Worm (Caenorhabditis elegans) whole organism, L1 larva: Measurements from ENCODE around the gene sli-1.

Experiments
- C04F5.9 ChIP-seq: sonication (generic microtip); optimal IDR thresholded peaks from 2 replicates; lab custom pipeline; 2016; ENCODE audit warnings: missing genetic modification characterization, missing compliant biosample characterization
- C34B4.2 ChIP-seq: sonication (generic microtip); optimal IDR thresholded peaks from 2 replicates; lab custom pipeline; 2017; ENCODE audit warnings: mild to moderate bottlenecking, missing genetic modification characterization, missing compliant biosample characterization
- aha-1 ChIP-seq: fragments of 150-350 bp; optimal IDR thresholded peaks from 2 replicates; lab custom pipeline; 2014; ENCODE audit warnings: missing biosample characterization, missing genetic modification characterization
- alr-1 ChIP-seq: fragments of 200-800 bp; sonication (Bioruptor generic); optimal IDR thresholded peaks from 2 replicates; lab custom pipeline; 2018; ENCODE audit warnings: borderline replicate concordance, mild to moderate bottlenecking, missing genetic modification characterization, missing compliant biosample characterization
- ceh-63 ChIP-seq: fragments of 200-800 bp; sonication (Bioruptor generic); optimal IDR thresholded peaks from 2 replicates; lab custom pipeline; 2018; ENCODE audit warnings: mild to moderate bottlenecking, missing genetic modification characterization, missing compliant biosample characterization
- ceh-88 ChIP-seq: fragments of 200-800 bp; sonication (Bioruptor generic); IDR thresholded peaks from 2 replicates; pipeline ENCODE4 v1.3.6; 2022; ENCODE audit warnings: missing genetic modification characterization, missing compliant biosample characterization
- dpl-1 ChIP-seq, 3 experiments: fragments of 150-350 bp in 2 of 3; sonication (generic microtip) in 1 of 3; optimal IDR thresholded peaks; 2 replicates each; lab custom pipeline; 2014 to 2017; ENCODE audit warnings: missing biosample characterization in 3 of 3, missing genetic modification characterization in 3 of 3, missing genetic modification reagents in 3 of 3
- elt-2 ChIP-seq: sonication (generic microtip); optimal IDR thresholded peaks from 2 replicates; lab custom pipeline; 2016; ENCODE audit warnings: missing genetic modification characterization, mild to moderate bottlenecking, inconsistent platforms, missing compliant biosample characterization, missing genetic modification reagents
- elt-3 ChIP-seq, 6 experiments: fragments of 150-350 bp in 1 of 6; sonication (generic microtip); optimal IDR thresholded peaks; 2 replicates each; lab custom pipeline; 2017 to 2018; ENCODE audit warnings: missing biosample characterization in 6 of 6, missing genetic modification characterization in 6 of 6, inconsistent platforms in 1 of 6
- fkh-8 ChIP-seq: sonication (generic microtip); optimal IDR thresholded peaks from 2 replicates; lab custom pipeline; 2016; ENCODE audit warnings: mild to moderate bottlenecking, missing genetic modification characterization, missing compliant biosample characterization
- fos-1 ChIP-seq: fragments of 150-350 bp; optimal IDR thresholded peaks from 2 replicates; lab custom pipeline; 2014; ENCODE audit warnings: missing biosample characterization, missing genetic modification characterization
- hpl-2 ChIP-seq: fragments of 150-350 bp; optimal IDR thresholded peaks from 2 replicates; lab custom pipeline; 2014; ENCODE audit warnings: missing biosample characterization, missing genetic modification reagents, missing genetic modification characterization
- isw-1 ChIP-seq: fragments of 200-800 bp; sonication (Bioruptor generic); IDR thresholded peaks from 2 replicates; pipeline ENCODE4 v1.3.6; 2022; ENCODE audit warnings: missing genetic modification characterization, missing compliant biosample characterization
- jun-1 ChIP-seq: fragments of 150-350 bp; optimal IDR thresholded peaks from 2 replicates; lab custom pipeline; 2014; ENCODE audit warnings: missing biosample characterization, missing genetic modification reagents, missing genetic modification characterization
- lin-14 ChIP-seq: fragments of 200-800 bp; sonication (Bioruptor generic); optimal IDR thresholded peaks from 2 replicates; lab custom pipeline; 2018; ENCODE audit warnings: mild to moderate bottlenecking, missing genetic modification characterization, moderate library complexity, missing compliant biosample characterization
- lin-15B ChIP-seq: fragments of 150-350 bp; sonication (generic microtip); optimal IDR thresholded peaks from 3 replicates; lab custom pipeline; 2014; ENCODE audit warnings: missing biosample characterization, missing genetic modification characterization
- lin-39 ChIP-seq: fragments of 150-350 bp; optimal IDR thresholded peaks from 2 replicates; lab custom pipeline; 2014; ENCODE audit warnings: missing biosample characterization, missing genetic modification reagents, missing genetic modification characterization
- lsy-2 ChIP-seq, 2 experiments: fragments of 150-350 bp; optimal IDR thresholded peaks; 2 replicates each; lab custom pipeline; 2014; ENCODE audit warnings: missing biosample characterization in 2 of 2, missing genetic modification characterization in 2 of 2
- mep-1 ChIP-seq: fragments of 150-350 bp; optimal IDR thresholded peaks from 2 replicates; lab custom pipeline; 2014; ENCODE audit warnings: missing biosample characterization, missing genetic modification characterization
- nhr-12 ChIP-seq: sonication (generic microtip); optimal IDR thresholded peaks from 2 replicates; lab custom pipeline; 2017; ENCODE audit warnings: missing biosample characterization, missing genetic modification characterization
- nhr-19 ChIP-seq: fragments of 200-800 bp; sonication (Bioruptor generic); conservative IDR thresholded peaks from 2 replicates; pipeline ENCODE4 v1.3.6; 2022; ENCODE audit warnings: missing genetic modification characterization, missing compliant biosample characterization
- nhr-71 ChIP-seq: sonication (generic microtip); optimal IDR thresholded peaks from 2 replicates; lab custom pipeline; 2016; ENCODE audit warnings: mild to moderate bottlenecking, missing genetic modification characterization, moderate library complexity, missing compliant biosample characterization
- nhr-76 ChIP-seq: sonication (generic microtip); optimal IDR thresholded peaks from 2 replicates; lab custom pipeline; 2017; ENCODE audit warnings: missing biosample characterization, missing genetic modification characterization
- nhr-77 ChIP-seq: fragments of 150-350 bp; optimal IDR thresholded peaks from 2 replicates; lab custom pipeline; 2014; ENCODE audit warnings: missing biosample characterization, missing genetic modification characterization
- nhr-84 ChIP-seq: sonication (generic microtip); optimal IDR thresholded peaks from 2 replicates; lab custom pipeline; 2017; ENCODE audit warnings: missing biosample characterization, missing genetic modification characterization
- rnt-1 ChIP-seq: sonication (generic microtip); optimal IDR thresholded peaks from 2 replicates; lab custom pipeline; 2016; ENCODE audit warnings: mild to moderate bottlenecking, missing genetic modification characterization, moderate library complexity, missing compliant biosample characterization
- skn-1 ChIP-seq: fragments of 150-350 bp; optimal IDR thresholded peaks from 2 replicates; lab custom pipeline; 2014; ENCODE audit warnings: missing biosample characterization, missing genetic modification characterization
- snu-23 ChIP-seq: sonication (generic microtip); optimal IDR thresholded peaks from 2 replicates; lab custom pipeline; 2016; ENCODE audit warnings: missing genetic modification characterization, missing compliant biosample characterization
- sox-4 ChIP-seq: sonication (generic microtip); optimal IDR thresholded peaks from 2 replicates; lab custom pipeline; 2016; ENCODE audit warnings: missing genetic modification characterization, missing compliant biosample characterization
- sup-37 ChIP-seq: fragments of 200-800 bp; sonication (Bioruptor generic); optimal IDR thresholded peaks from 2 replicates; lab custom pipeline; 2018; ENCODE audit warnings: mild to moderate bottlenecking, missing genetic modification characterization, missing compliant biosample characterization
- unc-130 ChIP-seq: fragments of 150-350 bp; optimal IDR thresholded peaks from 2 replicates; lab custom pipeline; 2017; ENCODE audit warnings: missing biosample characterization, missing genetic modification characterization, inconsistent platforms
- unc-30 ChIP-seq: sonication (generic microtip); optimal IDR thresholded peaks from 2 replicates; lab custom pipeline; 2017; ENCODE audit warnings: missing biosample characterization, missing genetic modification characterization
- unc-86 ChIP-seq: sonication (generic microtip); optimal IDR thresholded peaks from 2 replicates; lab custom pipeline; 2016; ENCODE audit warnings: missing genetic modification characterization, missing compliant biosample characterization
- unc-98 ChIP-seq: fragments of 200-800 bp; sonication (Bioruptor generic); IDR thresholded peaks from 2 replicates; pipeline ENCODE4 v1.3.6; 2022; ENCODE audit warnings: missing genetic modification characterization, missing compliant biosample characterization
- vab-15 ChIP-seq: sonication (generic microtip); optimal IDR thresholded peaks from 2 replicates; lab custom pipeline; 2017; ENCODE audit warnings: missing genotype, mild to moderate bottlenecking, missing genetic modification characterization, missing compliant biosample characterization
- zag-1 ChIP-seq: fragments of 150-350 bp; optimal IDR thresholded peaks from 2 replicates; lab custom pipeline; 2014; ENCODE audit warnings: missing biosample characterization, missing genetic modification characterization

Gene sli-1

ce11 chrX:760579-760978 lies 34.8 kb upstream of the sli-1 start (continued):
- TF ChIP-seq ceh-63 (GFP tag; lab: Kevin White, UChicago) (peak; percentile 1), mep-1 (peak; percentile 41), alr-1 (tag; lab: Kevin White, UChicago) (no peak), lin-39 (tag; lab: Kevin White, UChicago) (no peak), nhr-12 (tag; lab: Kevin White, UChicago) (no peak)

ce11 chrX:759634-760033 lies 33.9 kb upstream of the sli-1 start, which contains the start of gene aex-3:
aex-3 (minus strand) TSS chrX:759734.
- TF ChIP-seq nhr-77 (tag; lab: Kevin White, UChicago) (no peak), skn-1 (tag; lab: Kevin White, UChicago) (no peak), jun-1 (tag; lab: Kevin White, UChicago) (no peak), fkh-8 (no peak), sox-4 (tag; lab: Kevin White, UChicago) (no peak), nhr-84 (tag; lab: Kevin White, UChicago) (no peak), aha-1 (tag; lab: Kevin White, UChicago) (no peak), C04F5.9 (tag; lab: Kevin White, UChicago) (no peak), nhr-19 (GFP tag; lab: Robert Waterston, UW) (no peak), vab-15 (tag; lab: Kevin White, UChicago) (no peak), dpl-1 (GFP tag; optimal IDR thresholded peaks at IDR 0.05; lab: Kevin White, UChicago) (no peak), unc-130 (tag; lab: Kevin White, UChicago) (no peak), lin-15B (tag; lab: Kevin White, UChicago) (no peak)
- TF ChIP-seq, all 84 proteins: peak for 0

ce11 chrX:748319-748718 lies 22.6 kb upstream of the sli-1 start:
- TF ChIP-seq elt-2 (tag; lab: Kevin White, UChicago) (no peak), ceh-88 (GFP tag; lab: Robert Waterston, UW) (no peak), hpl-2 (GFP tag; lab: Kevin White, UChicago) (no peak), elt-3 (tag; optimal IDR thresholded peaks at IDR 0.05; lab: Kevin White, UChicago) (no peak), isw-1 (no peak), snu-23 (no peak), unc-98 (GFP tag; lab: Robert Waterston, UW) (no peak), unc-30 (no peak), unc-130 (tag; lab: Kevin White, UChicago) (no peak), vab-15 (tag; lab: Kevin White, UChicago) (no peak), sup-37 (GFP tag; lab: Kevin White, UChicago) (no peak), mep-1 (no peak), nhr-12 (tag; lab: Kevin White, UChicago) (no peak), sox-4 (tag; lab: Kevin White, UChicago) (no peak), lin-14 (no peak), rnt-1 (tag; lab: Kevin White, UChicago) (no peak), unc-86 (no peak)
- TF ChIP-seq, all 84 proteins: peak for 0

ce11 chrX:736989-737388 lies 11.2 kb upstream of the sli-1 start:
- TF ChIP-seq nhr-76 (tag; lab: Kevin White, UChicago) (no peak), zag-1 (no peak), hpl-2 (GFP tag; lab: Kevin White, UChicago) (no peak), isw-1 (no peak), nhr-71 (tag; lab: Kevin White, UChicago) (peak; percentile 27), unc-86 (peak; percentile 63), mep-1 (no peak), C34B4.2 (tag; lab: Kevin White, UChicago) (no peak), fos-1 (tag; lab: Kevin White, UChicago) (no peak), unc-130 (tag; lab: Kevin White, UChicago) (no peak), lsy-2 (tag; optimal IDR thresholded peaks at IDR 0.05; lab: Kevin White, UChicago) (no peak), rnt-1 (tag; lab: Kevin White, UChicago) (no peak)
- TF ChIP-seq, all 84 proteins: peak for 2
